Fruit fly (Drosophila melanogaster): Measurements from ENCODE around the gene CG34247.

- TF ChIP-seq CG8478 (optimal IDR thresholded peaks at IDR 0.05) (no peak), CTCF (optimal IDR thresholded peaks at IDR 0.05) (no peak)
Measured at dm6 chr3L:16270802-16271332, 9.5 kb upstream of the CG34247 start, which contains the start of the genes CG34248 and CG13067.

Data from S2 (cell line).